Worm (Caenorhabditis elegans): ENCODE measurements around the gene crn-3.
A peak's percentile ranks its signal among the peaks of the same experiment; 100 is the strongest.

Gene crn-3

ce11 chrII:10558962-10559415, 28.9 kb upstream of the crn-3 start (continued):
- TF ChIP-seq daf-8 (GFP tag; IDR thresholded peaks at IDR 0.05) (no peak), mep-1 (tag; optimal IDR thresholded peaks at IDR 0.05) (peak; percentile 74), rbr-2 (tag; optimal IDR thresholded peaks at IDR 0.05) (peak; percentile 40), dmd-8 (GFP tag; IDR thresholded peaks at IDR 0.05) (no peak), mxl-3 (GFP tag; optimal IDR thresholded peaks at IDR 0.05) (peak; percentile 53), ama-1 (optimal IDR thresholded peaks at IDR 0.05) (peak; percentile 3), dve-1 (tag; optimal IDR thresholded peaks at IDR 0.05; ENCODE audit: insufficient read depth) (peak; percentile 66), ctbp-1 (GFP tag; IDR thresholded peaks at IDR 0.05) (peak; percentile 51), ceh-62 (tag; optimal IDR thresholded peaks at IDR 0.05) (no peak), lin-29 (GFP tag; IDR thresholded peaks at IDR 0.05) (peak; percentile 24; the same call in 1 of the 2 replicates), nhr-28 (tag; optimal IDR thresholded peaks at IDR 0.05) (peak; percentile 17), unc-62 (GFP tag; optimal IDR thresholded peaks at IDR 0.05 in 1 of 2) (peak in 1 of 2 experiments; percentile 98), unc-62 (tag; optimal IDR thresholded peaks at IDR 0.05) (no peak)

ce11 chrII:10559671-10560184, 28.1 kb upstream of the crn-3 start:
- TF ChIP-seq Y5F2A.4 (GFP tag; optimal IDR thresholded peaks at IDR 0.05) (no peak), lin-29 (GFP tag; IDR thresholded peaks at IDR 0.05) (no peak), F49E8.2 (tag; optimal IDR thresholded peaks at IDR 0.05; ENCODE audit: borderline replicate concordance) (no peak), tra-1 (GFP tag; IDR thresholded peaks at IDR 0.05) (no peak), aha-1 (tag) (no peak), mxl-2 (GFP tag; conservative IDR thresholded peaks at IDR 0.05) (no peak), T20F7.1 (GFP tag; optimal IDR thresholded peaks at IDR 0.05) (no peak), cey-2 (tag; optimal IDR thresholded peaks at IDR 0.05; ENCODE audit: borderline replicate concordance, insufficient read depth) (no peak), T26A8.4 (GFP tag; IDR thresholded peaks at IDR 0.05) (no peak), R02D3.7 (tag; optimal IDR thresholded peaks at IDR 0.05) (no peak), zfp-3 (GFP tag; conservative IDR thresholded peaks at IDR 0.05) (no peak), php-3 (GFP tag; IDR thresholded peaks at IDR 0.05) (0 out of 2 replicates have a peak, but pooled peaks have one; percentile 11), mdt-29 (GFP tag; IDR thresholded peaks at IDR 0.05) (no peak), nhr-42 (GFP tag; IDR thresholded peaks at IDR 0.05) (no peak), skn-1 (tag; optimal IDR thresholded peaks at IDR 0.05) (no peak), F26F4.8 (GFP tag; conservative IDR thresholded peaks at IDR 0.05) (no peak), hlh-30 (tag; optimal IDR thresholded peaks at IDR 0.05; ENCODE audit: insufficient read depth) (no peak), ctbp-1 (GFP tag; IDR thresholded peaks at IDR 0.05) (0 out of 2 replicates have a peak, but pooled peaks have one; percentile 13), daf-8 (GFP tag; IDR thresholded peaks at IDR 0.05) (no peak), madf-5 (GFP tag; IDR thresholded peaks at IDR 0.05) (no peak), lin-1 (GFP tag; IDR thresholded peaks at IDR 0.05) (no peak), hlh-11 (tag; optimal IDR thresholded peaks at IDR 0.05) (no peak), nhr-77 (tag; optimal IDR thresholded peaks at IDR 0.05) (no peak), ceh-62 (tag; optimal IDR thresholded peaks at IDR 0.05) (no peak), mep-1 (tag; optimal IDR thresholded peaks at IDR 0.05) (peak; percentile 51), ZK546.5 (tag; optimal IDR thresholded peaks at IDR 0.05) (no peak), lin-39 (tag; optimal IDR thresholded peaks at IDR 0.05) (no peak), nhr-6 (tag; optimal IDR thresholded peaks at IDR 0.05) (no peak), vab-7 (GFP tag; IDR thresholded peaks at IDR 0.05) (no peak), Y105C5A.15 (GFP tag; IDR thresholded peaks at IDR 0.05) (no peak), aly-2 (tag; optimal IDR thresholded peaks at IDR 0.05) (no peak), zag-1 (tag; optimal IDR thresholded peaks at IDR 0.05) (no peak), fos-1 (tag; optimal IDR thresholded peaks at IDR 0.05) (no peak), daf-12 (tag; optimal IDR thresholded peaks at IDR 0.05) (no peak), ceh-20 (GFP tag; IDR thresholded peaks at IDR 0.05) (no peak), egl-27 (tag; optimal IDR thresholded peaks at IDR 0.05) (no peak), ztf-11 (tag; optimal IDR thresholded peaks at IDR 0.05) (no peak), set-16 (GFP tag; IDR thresholded peaks at IDR 0.05) (no peak), egl-43 (GFP tag; IDR thresholded peaks at IDR 0.05) (no peak), sdz-12 (GFP tag; optimal IDR thresholded peaks at IDR 0.05) (no peak), Y48G9A.11 (GFP tag; IDR thresholded peaks at IDR 0.05) (no peak), nhr-28 (tag; optimal IDR thresholded peaks at IDR 0.05) (peak; percentile 32), snpc-4 (tag; optimal IDR thresholded peaks at IDR 0.05) (no peak)

Data from whole organism, L4 larva.